Fruit fly (Drosophila melanogaster) whole organism, adult: ENCODE data around the gene CG32669.

Experiments used
- CG33017 ChIP-seq: fragments of 200-800 bp; sonication (Bioruptor generic); optimal IDR thresholded peaks from 2 replicates; lab custom pipeline; 2018; ENCODE audit warnings: missing biosample characterization, mild to moderate bottlenecking, missing genetic modification characterization, moderate library complexity
- CG5204 ChIP-seq: fragments of 200-800 bp; sonication (Bioruptor generic); optimal IDR thresholded peaks from 2 replicates; lab custom pipeline; 2016; ENCODE audit warnings: missing biosample characterization, missing genetic modification characterization
- Mnt ChIP-seq: fragments of 200-800 bp; sonication (Bioruptor generic); optimal IDR thresholded peaks from 2 replicates; lab custom pipeline; 2016; ENCODE audit warnings: missing biosample characterization, mild to moderate bottlenecking, missing genetic modification characterization
- kay ChIP-seq: fragments of 200-800 bp; sonication (Bioruptor generic); peaks from one replicate; lab custom pipeline; 2016; ENCODE audit warnings: missing biosample characterization, missing genetic modification characterization, borderline replicate concordance
- pad ChIP-seq: fragments of 200-800 bp; sonication (Bioruptor generic); optimal IDR thresholded peaks from 3 replicates; lab custom pipeline; 2017; ENCODE audit warnings: missing biosample characterization, missing genetic modification characterization, mild to moderate bottlenecking, moderate library complexity, missing genetic modification reagents

dm6 chrX:10847436-10847446 lies 2.4 kb upstream of the CG32669 start, which contains the start of gene Pgls:
- TF ChIP-seq Mnt (no peak), CG5204 (GFP tag; lab: Kevin White, UChicago) (no peak), pad (GFP tag; lab: Kevin White, UChicago) (no peak), CG33017 (tag; lab: Kevin White, UChicago) (no peak), kay (no peak)
